Worm (Caenorhabditis elegans) whole organism, late embryonic: ENCODE measurements around the gene F41D9.2.

Experiments
- ahr-1 ChIP-seq: sonication (generic microtip); optimal IDR thresholded peaks from 2 replicates; lab custom pipeline; 2016; ENCODE audit warnings: missing genetic modification characterization, missing compliant biosample characterization
- ceh-19 ChIP-seq: fragments of 200-800 bp; sonication (Bioruptor generic); optimal IDR thresholded peaks from 2 replicates; lab custom pipeline; 2018; ENCODE audit warnings: mild to moderate bottlenecking, missing genetic modification characterization, missing compliant biosample characterization
- dve-1 ChIP-seq: sonication (generic microtip); optimal IDR thresholded peaks from 2 replicates; lab custom pipeline; 2017; ENCODE audit warnings: antibody characterized with exemption, mild to moderate bottlenecking, missing genetic modification characterization, missing compliant biosample characterization
- eyg-1 ChIP-seq: sonication (generic microtip); optimal IDR thresholded peaks from 2 replicates; lab custom pipeline; 2016; ENCODE audit warnings: missing genotype, missing genetic modification characterization, missing compliant biosample characterization
- fkh-10 ChIP-seq: fragments of 150-350 bp; optimal IDR thresholded peaks from 2 replicates; lab custom pipeline; 2014; ENCODE audit warnings: missing biosample characterization, missing genetic modification reagents, missing genetic modification characterization
- fkh-6 ChIP-seq: sonication (generic microtip); optimal IDR thresholded peaks from 2 replicates; lab custom pipeline; 2016; ENCODE audit warnings: missing genetic modification characterization, missing compliant biosample characterization
- mec-3 ChIP-seq: sonication (generic microtip); optimal IDR thresholded peaks from 2 replicates; lab custom pipeline; 2016; ENCODE audit warnings: borderline replicate concordance, missing genetic modification characterization, missing compliant biosample characterization
- nhr-11 ChIP-seq: fragments of 150-350 bp; optimal IDR thresholded peaks from 2 replicates; lab custom pipeline; 2014; ENCODE audit warnings: missing biosample characterization, missing genetic modification characterization
- pha-4 ChIP-seq: fragments of 150-350 bp; optimal IDR thresholded peaks from 2 replicates; lab custom pipeline; 2018; ENCODE audit warnings: missing biosample characterization, missing genetic modification reagents, missing genetic modification characterization
- pqm-1 ChIP-seq: sonication (generic microtip); optimal IDR thresholded peaks from 2 replicates; lab custom pipeline; 2016; ENCODE audit warnings: missing genetic modification characterization, missing compliant biosample characterization
- rnt-1 ChIP-seq: sonication (generic microtip); optimal IDR thresholded peaks from 2 replicates; lab custom pipeline; 2016; ENCODE audit warnings: missing genetic modification characterization, missing compliant biosample characterization
- unc-55 ChIP-seq: sonication (generic microtip); optimal IDR thresholded peaks from 2 replicates; lab custom pipeline; 2017; ENCODE audit warnings: missing biosample characterization, missing genetic modification reagents, missing genetic modification characterization

- TF ChIP-seq ceh-19 (GFP tag; lab: Kevin White, UChicago) (no peak), nhr-11 (tag; lab: Kevin White, UChicago) (no peak), mec-3 (tag; lab: Kevin White, UChicago) (no peak), pqm-1 (tag; lab: Kevin White, UChicago) (no peak), rnt-1 (tag; lab: Kevin White, UChicago) (no peak), pha-4 (tag; lab: Kevin White, UChicago) (no peak), unc-55 (GFP tag; lab: Kevin White, UChicago) (no peak), eyg-1 (tag; lab: Kevin White, UChicago) (no peak), dve-1 (no peak), fkh-10 (GFP tag; lab: Kevin White, UChicago) (no peak), fkh-6 (tag; lab: Kevin White, UChicago) (no peak), ahr-1 (tag; lab: Kevin White, UChicago) (no peak)
These were observed 41.5 kb upstream of the F41D9.2 start for ce11 chrX:8426160-8426712.
